Worm (Caenorhabditis elegans) whole organism, early embryonic: ENCODE measurements around the gene H01M10.1.

Source experiments
- hmbx-1 ChIP-seq: sonication (generic microtip); optimal IDR thresholded peaks from 2 replicates; lab custom pipeline; 2016; ENCODE audit warnings: mild to moderate bottlenecking, missing genetic modification characterization, missing compliant biosample characterization
- sea-1 ChIP-seq: fragments of 200-800 bp; sonication (Bioruptor generic); conservative IDR thresholded peaks from 2 replicates; pipeline ENCODE4 v1.3.6; 2022; ENCODE audit warnings: missing genetic modification characterization, missing compliant biosample characterization

H01M10.1 gene

ce11 chrX:2531276-2531675, 49.1 kb downstream of the H01M10.1 start:
- TF ChIP-seq sea-1 (GFP tag; lab: Robert Waterston, UW) (no peak), hmbx-1 (tag; lab: Kevin White, UChicago) (no peak)
